Fruit fly (Drosophila melanogaster) whole organism, embryonic: ENCODE data around the gene CG31381.

Experiments
- Adf1 ChIP-seq: fragments of 200-800 bp; sonication (Bioruptor generic); IDR thresholded peaks from 2 replicates; pipeline ENCODE4 v1.3.6; 2022; ENCODE audit warnings: missing biosample characterization, missing genetic modification characterization
- CG11696 ChIP-seq: fragments of 200-800 bp; sonication (Bioruptor generic); IDR thresholded peaks from 2 replicates; pipeline ENCODE4 v1.3.6; 2022; ENCODE audit warnings: missing biosample characterization, missing genetic modification characterization
- CG12236 ChIP-seq: fragments of 200-800 bp; sonication (Bioruptor generic); optimal IDR thresholded peaks from 2 replicates; lab custom pipeline; 2016; ENCODE audit warnings: missing biosample characterization, missing genetic modification characterization
- CG14710 ChIP-seq: fragments of 200-800 bp; sonication (Bioruptor generic); optimal IDR thresholded peaks from 3 replicates; lab custom pipeline; 2019; ENCODE audit warnings: missing biosample characterization, mild to moderate bottlenecking, missing genetic modification characterization, moderate library complexity
- CG15696 ChIP-seq: fragments of 200-800 bp; sonication (Bioruptor generic); optimal IDR thresholded peaks from 2 replicates; lab custom pipeline; 2019; ENCODE audit warnings: missing biosample characterization, mild to moderate bottlenecking, missing genetic modification characterization, moderate library complexity
- CG1602 ChIP-seq: fragments of 200-800 bp; sonication (Bioruptor generic); optimal IDR thresholded peaks from 3 replicates; lab custom pipeline; 2016; ENCODE audit warnings: missing biosample characterization, missing genetic modification characterization
- CG2875 ChIP-seq: fragments of 200-800 bp; sonication (Bioruptor generic); optimal IDR thresholded peaks from 2 replicates; lab custom pipeline; 2017; ENCODE audit warnings: missing biosample characterization, mild to moderate bottlenecking, missing genetic modification characterization, missing genetic modification reagents
- CG31388 ChIP-seq: fragments of 200-800 bp; sonication (Bioruptor generic); optimal IDR thresholded peaks from 2 replicates; lab custom pipeline; 2016; ENCODE audit warnings: missing biosample characterization, missing genetic modification characterization
- CG3281 ChIP-seq: fragments of 200-800 bp; sonication (Bioruptor generic); optimal IDR thresholded peaks from 3 replicates; lab custom pipeline; 2017; ENCODE audit warnings: missing biosample characterization, mild to moderate bottlenecking, missing genetic modification characterization
- CG34422 ChIP-seq: fragments of 200-800 bp; sonication (Bioruptor generic); IDR thresholded peaks from 3 replicates; pipeline ENCODE4 v1.3.6; 2022; ENCODE audit warnings: missing biosample characterization, missing genetic modification characterization
- CG43689 ChIP-seq: fragments of 200-800 bp; sonication (Bioruptor generic); IDR thresholded peaks from 2 replicates; pipeline ENCODE4 v1.3.6; 2022; ENCODE audit warnings: missing biosample characterization, missing genetic modification characterization
- CG6791 ChIP-seq: fragments of 200-800 bp; sonication (Bioruptor generic); IDR thresholded peaks from 3 replicates; pipeline ENCODE4 v1.3.6; 2022; ENCODE audit warnings: missing biosample characterization, missing genetic modification characterization; ENCODE audit not compliant: partially characterized antibody
- CG8388 ChIP-seq: fragments of 200-800 bp; sonication (Bioruptor generic); optimal IDR thresholded peaks from 2 replicates; lab custom pipeline; 2019; ENCODE audit warnings: missing biosample characterization, mild to moderate bottlenecking, missing genetic modification characterization, moderate library complexity
- CTCF ChIP-seq: fragments of 200-800 bp; sonication (Bioruptor generic); optimal IDR thresholded peaks from 2 replicates; lab custom pipeline; 2017; ENCODE audit warnings: missing biosample characterization, mild to moderate bottlenecking, missing genetic modification characterization, moderate library complexity
- Chrac-16 ChIP-seq: fragments of 200-800 bp; sonication (Bioruptor generic); optimal IDR thresholded peaks from 3 replicates; lab custom pipeline; 2016; ENCODE audit warnings: missing biosample characterization, missing genetic modification characterization
- CkIIα-i1 ChIP-seq: fragments of 200-800 bp; sonication (Bioruptor generic); IDR thresholded peaks from 2 replicates; pipeline ENCODE4 v1.3.6; 2022; ENCODE audit warnings: missing biosample characterization, missing genetic modification characterization
- Dip3 ChIP-seq: fragments of 200-800 bp; sonication (Bioruptor generic); optimal IDR thresholded peaks from 3 replicates; lab custom pipeline; 2016; ENCODE audit warnings: missing biosample characterization, missing genetic modification characterization
- Dref ChIP-seq: fragments of 200-800 bp; sonication (Bioruptor generic); IDR thresholded peaks from 2 replicates; pipeline ENCODE4 v1.3.6; 2022; ENCODE audit warnings: missing biosample characterization, missing genetic modification characterization
- Fer3 ChIP-seq: fragments of 200-800 bp; sonication (Bioruptor generic); optimal IDR thresholded peaks from 2 replicates; lab custom pipeline; 2018; ENCODE audit warnings: missing biosample characterization, mild to moderate bottlenecking, missing genetic modification characterization, moderate library complexity
- Jarid2 ChIP-seq: fragments of 200-800 bp; sonication (Bioruptor generic); optimal IDR thresholded peaks from 3 replicates; lab custom pipeline; 2017; ENCODE audit warnings: mild to moderate bottlenecking, missing biosample characterization, missing genetic modification reagents, missing genetic modification characterization
- Oli ChIP-seq: fragments of 200-800 bp; sonication (Bioruptor generic); optimal IDR thresholded peaks from 2 replicates; lab custom pipeline; 2018; ENCODE audit warnings: missing biosample characterization, mild to moderate bottlenecking, missing genetic modification characterization, moderate library complexity
- Ravus ChIP-seq: fragments of 200-800 bp; sonication (Bioruptor generic); IDR thresholded peaks from 2 replicates; pipeline ENCODE4 v1.3.6; 2022; ENCODE audit warnings: missing biosample characterization, missing genetic modification characterization
- Sin3A ChIP-seq: fragments of >200 bp; optimal IDR thresholded peaks from 2 replicates; lab custom pipeline; 2018
- YL-1 ChIP-seq: fragments of 200-800 bp; sonication (Bioruptor generic); optimal IDR thresholded peaks from 3 replicates; lab custom pipeline; 2017; ENCODE audit warnings: missing biosample characterization, mild to moderate bottlenecking, missing genetic modification characterization
- bcd ChIP-seq: fragments of 200-800 bp; sonication (Bioruptor generic); optimal IDR thresholded peaks from 2 replicates; lab custom pipeline; 2017; ENCODE audit warnings: missing biosample characterization, mild to moderate bottlenecking, missing genetic modification characterization
- bigmax ChIP-seq: fragments of 200-800 bp; sonication (Bioruptor generic); optimal IDR thresholded peaks from 2 replicates; lab custom pipeline; 2018; ENCODE audit warnings: missing biosample characterization, mild to moderate bottlenecking, missing genetic modification characterization
- ci ChIP-seq: fragments of 200-800 bp; sonication (Bioruptor generic); IDR thresholded peaks from 3 replicates; pipeline ENCODE4 v1.3.6; 2022; ENCODE audit warnings: missing biosample characterization, missing genetic modification characterization
- crp ChIP-seq, 2 experiments: fragments of 200-800 bp; sonication (Bioruptor generic); optimal IDR thresholded peaks; 2 replicates in 1 of 2; 3 replicates in 1 of 2; lab custom pipeline; 2017; ENCODE audit warnings: missing biosample characterization in 2 of 2, missing genetic modification characterization in 2 of 2, mild to moderate bottlenecking in 1 of 2, moderate library complexity in 1 of 2
- dan ChIP-seq: fragments of 200-800 bp; sonication (Bioruptor generic); IDR thresholded peaks from 2 replicates; pipeline ENCODE4 v1.3.6; 2022; ENCODE audit warnings: missing biosample characterization, missing genetic modification characterization
- danr ChIP-seq: fragments of 200-800 bp; sonication (Bioruptor generic); IDR thresholded peaks from 2 replicates; pipeline ENCODE4 v1.3.6; 2022; ENCODE audit warnings: missing biosample characterization, missing genetic modification characterization
- dm ChIP-seq: fragments of 200-800 bp; sonication (Bioruptor generic); optimal IDR thresholded peaks from 3 replicates; lab custom pipeline; 2016; ENCODE audit warnings: missing biosample characterization, missing genetic modification characterization
- dysf ChIP-seq: fragments of 200-800 bp; sonication (Bioruptor generic); IDR thresholded peaks from 3 replicates; pipeline ENCODE4 v1.3.6; 2022; ENCODE audit warnings: missing biosample characterization, missing genetic modification characterization
- jing ChIP-seq: fragments of 200-800 bp; sonication (Bioruptor generic); optimal IDR thresholded peaks from 2 replicates; lab custom pipeline; 2018; ENCODE audit warnings: missing biosample characterization, mild to moderate bottlenecking, missing genetic modification characterization
- kah ChIP-seq: fragments of 200-800 bp; sonication (Bioruptor generic); optimal IDR thresholded peaks from 2 replicates; lab custom pipeline; 2018; ENCODE audit warnings: missing biosample characterization, mild to moderate bottlenecking, missing genetic modification characterization
- oc ChIP-seq: fragments of 200-800 bp; sonication (Bioruptor generic); optimal IDR thresholded peaks from 2 replicates; lab custom pipeline; 2018; ENCODE audit warnings: missing biosample characterization, mild to moderate bottlenecking, missing genetic modification characterization, moderate library complexity
- pan ChIP-seq, 4 experiments: fragments of >200 bp in 3 of 4; fragments of 200-800 bp in 1 of 4; sonication (Bioruptor generic) in 1 of 4; optimal IDR thresholded peaks in 3 of 4; IDR thresholded peaks in 1 of 4; 2 replicates each; pipeline versions ENCODE4 v1.3.6 to Lab custom; 2017 to 2022; ENCODE audit warnings: missing biosample characterization in 2 of 4, missing genetic modification characterization in 2 of 4, mixed read lengths in 1 of 4
- slp2 ChIP-seq: fragments of 200-800 bp; sonication (Bioruptor generic); optimal IDR thresholded peaks from 2 replicates; lab custom pipeline; 2016; ENCODE audit warnings: missing biosample characterization, missing genetic modification characterization
- sqz ChIP-seq: fragments of 200-800 bp; sonication (Bioruptor generic); optimal IDR thresholded peaks from 3 replicates; lab custom pipeline; 2018; ENCODE audit warnings: missing biosample characterization, mild to moderate bottlenecking, missing genetic modification characterization
- unc-4 ChIP-seq: fragments of 200-800 bp; sonication (Bioruptor generic); IDR thresholded peaks from 2 replicates; pipeline ENCODE4 v1.3.6; 2022; ENCODE audit warnings: missing biosample characterization, missing genetic modification characterization; ENCODE audit not compliant: partially characterized antibody
- unpg ChIP-seq: fragments of 200-800 bp; sonication (Bioruptor generic); optimal IDR thresholded peaks from 3 replicates; lab custom pipeline; 2018; ENCODE audit warnings: missing biosample characterization, mild to moderate bottlenecking, missing genetic modification characterization, moderate library complexity
- vnd ChIP-seq: fragments of 200-800 bp; sonication (Bioruptor generic); IDR thresholded peaks from 3 replicates; pipeline ENCODE4 v1.3.6; 2022; ENCODE audit warnings: missing biosample characterization, missing genetic modification characterization; ENCODE audit not compliant: partially characterized antibody

The CG31381 gene

dm6 chr3R:24893320-24893955, 16.6 kb downstream of the CG31381 start (continued):
- TF ChIP-seq CG14710 (tag; lab: Kevin White, UChicago) (peak; percentile 94), Fer3 (tag; lab: Kevin White, UChicago) (peak; percentile 68), CG31388 (GFP tag; lab: Kevin White, UChicago) (no peak), CTCF (GFP tag; lab: Kevin White, UChicago) (no peak), jing (GFP tag; lab: Kevin White, UChicago) (no peak), Chrac-16 (GFP tag; lab: Kevin White, UChicago) (peak; percentile 49), danr (GFP tag; lab: Robert Waterston, UW) (no peak; the same call in 1 of the 2 replicates), CG8388 (GFP tag; lab: Kevin White, UChicago) (peak; percentile 84), bigmax (GFP tag; lab: Kevin White, UChicago) (no peak), pan (optimal IDR thresholded peaks at IDR 0.05; lab: Kevin White, UChicago) (no peak), pan (GFP tag; optimal IDR thresholded peaks at IDR 0.05 in 1 of 2, IDR thresholded peaks at IDR 0.05 in 1 of 2) (peak in 1 of 2 experiments; percentile 69), Oli (tag; lab: Kevin White, UChicago) (peak; percentile 78), Dref (no peak), CG2875 (peak; percentile 45), CG1602 (GFP tag; lab: Kevin White, UChicago) (peak; percentile 60), unc-4 (GFP tag; lab: Robert Waterston, UW) (no peak), CG43689 (GFP tag; lab: Robert Waterston, UW) (no peak), CG11696 (GFP tag; lab: Robert Waterston, UW) (peak; percentile 57), dm (GFP tag; lab: Kevin White, UChicago) (no peak), Jarid2 (GFP tag; lab: Kevin White, UChicago) (peak; percentile 38), oc (tag; lab: Kevin White, UChicago) (peak; percentile 63), dan (no peak), CG6791 (no peak), Adf1 (GFP tag; lab: Robert Waterston, UW) (no peak), crp (GFP tag; optimal IDR thresholded peaks at IDR 0.05; lab: Kevin White, UChicago) (peak in 1 of 2 experiments; percentile 18), CkIIα-i1 (no peak), bcd (GFP tag; lab: Kevin White, UChicago) (peak; percentile 80), CG15696 (tag; lab: Kevin White, UChicago) (peak; percentile 92), CG12236 (GFP tag; lab: Kevin White, UChicago) (no peak), sqz (GFP tag; lab: Kevin White, UChicago) (peak; percentile 80), dysf (GFP tag; lab: Robert Waterston, UW) (peak; percentile 84), kah (GFP tag; lab: Kevin White, UChicago) (peak; percentile 53), unpg (GFP tag; lab: Kevin White, UChicago) (peak; percentile 85), Sin3A (lab: Kevin White, UChicago) (no peak), vnd (GFP tag; lab: Robert Waterston, UW) (no peak), ci (GFP tag; lab: Robert Waterston, UW) (no peak), YL-1 (GFP tag; lab: Kevin White, UChicago) (no peak), slp2 (GFP tag; lab: Kevin White, UChicago) (no peak), Dip3 (GFP tag; lab: Kevin White, UChicago) (no peak), CG3281 (GFP tag; lab: Kevin White, UChicago) (peak; percentile 69), Ravus (peak; percentile 17), CG34422 (GFP tag; lab: Robert Waterston, UW) (peak; percentile 55; the same call in 1 of the 3 replicates)
